Fruit fly (Drosophila melanogaster) whole organism, embryonic: ENCODE results near the gene se.

Experiments
- Atf3 ChIP-seq: fragments of 200-800 bp; sonication (Bioruptor generic); optimal IDR thresholded peaks from 3 replicates; lab custom pipeline; 2016; ENCODE audit warnings: missing biosample characterization, missing genetic modification characterization
- CG10267 ChIP-seq: fragments of 200-800 bp; sonication (Bioruptor generic); optimal IDR thresholded peaks from 2 replicates; lab custom pipeline; 2018; ENCODE audit warnings: missing biosample characterization, mild to moderate bottlenecking, missing genetic modification characterization, moderate library complexity
- CG10274 ChIP-seq: fragments of 200-800 bp; sonication (Bioruptor generic); optimal IDR thresholded peaks from 3 replicates; lab custom pipeline; 2017; ENCODE audit warnings: missing biosample characterization, mild to moderate bottlenecking, missing genetic modification characterization
- CG10462 ChIP-seq: fragments of 200-800 bp; sonication (Bioruptor generic); optimal IDR thresholded peaks from 2 replicates; lab custom pipeline; 2016; ENCODE audit warnings: missing biosample characterization, missing genetic modification characterization
- CG11504 ChIP-seq: fragments of 200-800 bp; sonication (Bioruptor generic); optimal IDR thresholded peaks from 3 replicates; lab custom pipeline; 2019; ENCODE audit warnings: missing biosample characterization, mild to moderate bottlenecking, missing genetic modification characterization, moderate library complexity
- CG12219 ChIP-seq: fragments of 200-800 bp; sonication (Bioruptor generic); optimal IDR thresholded peaks from 3 replicates; lab custom pipeline; 2018; ENCODE audit warnings: missing biosample characterization, mild to moderate bottlenecking, missing genetic modification characterization
- CG1233 ChIP-seq: fragments of 200-800 bp; sonication (Bioruptor generic); optimal IDR thresholded peaks from 4 replicates; lab custom pipeline; 2018; ENCODE audit warnings: missing biosample characterization, mild to moderate bottlenecking, missing genetic modification characterization
- CG14667 ChIP-seq: fragments of 200-800 bp; sonication (Bioruptor generic); IDR thresholded peaks from 2 replicates; pipeline ENCODE4 v1.3.6; 2022; ENCODE audit warnings: missing biosample characterization, missing genetic modification characterization
- CG15011 ChIP-seq: fragments of 200-800 bp; sonication (Bioruptor generic); optimal IDR thresholded peaks from 3 replicates; lab custom pipeline; 2018; ENCODE audit warnings: missing biosample characterization, mild to moderate bottlenecking, missing genetic modification characterization
- CG15479 ChIP-seq: fragments of 200-800 bp; sonication (Bioruptor generic); optimal IDR thresholded peaks from 3 replicates; lab custom pipeline; 2019; ENCODE audit warnings: missing biosample characterization, mild to moderate bottlenecking, missing genetic modification characterization, moderate library complexity
- CG1647 ChIP-seq: fragments of 200-800 bp; sonication (Bioruptor generic); optimal IDR thresholded peaks from 3 replicates; lab custom pipeline; 2016; ENCODE audit warnings: missing biosample characterization, missing genetic modification characterization
- CG17328 ChIP-seq: fragments of 200-800 bp; sonication (Bioruptor generic); IDR thresholded peaks from 2 replicates; pipeline ENCODE4 v1.3.6; 2022; ENCODE audit warnings: missing biosample characterization, missing genetic modification characterization
- CG17359 ChIP-seq: fragments of 200-800 bp; sonication (Bioruptor generic); optimal IDR thresholded peaks from 3 replicates; lab custom pipeline; 2018; ENCODE audit warnings: missing biosample characterization, mild to moderate bottlenecking, missing genetic modification characterization, moderate library complexity
- CG17612 ChIP-seq: fragments of 200-800 bp; sonication (Bioruptor generic); IDR thresholded peaks from 2 replicates; pipeline ENCODE4 v1.3.6; 2022; ENCODE audit warnings: missing biosample characterization, missing genetic modification characterization
- CG18476 ChIP-seq: fragments of 200-800 bp; sonication (Bioruptor generic); optimal IDR thresholded peaks from 2 replicates; lab custom pipeline; 2016; ENCODE audit warnings: missing biosample characterization, mild to moderate bottlenecking, missing genetic modification characterization
- CG18619 ChIP-seq: fragments of 200-800 bp; sonication (Bioruptor generic); optimal IDR thresholded peaks from 3 replicates; lab custom pipeline; 2017; ENCODE audit warnings: missing biosample characterization, mild to moderate bottlenecking, missing genetic modification characterization
- CG2120 ChIP-seq: fragments of 200-800 bp; sonication (Bioruptor generic); optimal IDR thresholded peaks from 3 replicates; lab custom pipeline; 2016; ENCODE audit warnings: missing biosample characterization, missing genetic modification characterization
- CG2875 ChIP-seq: fragments of 200-800 bp; sonication (Bioruptor generic); optimal IDR thresholded peaks from 2 replicates; lab custom pipeline; 2017; ENCODE audit warnings: missing biosample characterization, mild to moderate bottlenecking, missing genetic modification characterization, missing genetic modification reagents
- CG3726 ChIP-seq: fragments of 200-800 bp; sonication (Bioruptor generic); IDR thresholded peaks from 3 replicates; pipeline ENCODE4, ENCODE4 v1.3.6; 2022; ENCODE audit warnings: missing biosample characterization, missing genetic modification characterization
- CG42726 ChIP-seq: fragments of 200-800 bp; sonication (Bioruptor generic); IDR thresholded peaks from 2 replicates; pipeline ENCODE4 v1.3.6; 2022; ENCODE audit warnings: missing biosample characterization, missing genetic modification characterization; ENCODE audit not compliant: partially characterized antibody
- CG6791 ChIP-seq: fragments of 200-800 bp; sonication (Bioruptor generic); IDR thresholded peaks from 3 replicates; pipeline ENCODE4 v1.3.6; 2022; ENCODE audit warnings: missing biosample characterization, missing genetic modification characterization; ENCODE audit not compliant: partially characterized antibody
- CG8281 ChIP-seq: fragments of 200-800 bp; sonication (Bioruptor generic); optimal IDR thresholded peaks from 2 replicates; lab custom pipeline; 2018; ENCODE audit warnings: missing biosample characterization, mild to moderate bottlenecking, missing genetic modification characterization, moderate library complexity
- CG8388 ChIP-seq: fragments of 200-800 bp; sonication (Bioruptor generic); optimal IDR thresholded peaks from 2 replicates; lab custom pipeline; 2019; ENCODE audit warnings: missing biosample characterization, mild to moderate bottlenecking, missing genetic modification characterization, moderate library complexity
- CG9609 ChIP-seq: fragments of 200-800 bp; sonication (Bioruptor generic); optimal IDR thresholded peaks from 3 replicates; lab custom pipeline; 2016; ENCODE audit warnings: missing biosample characterization, missing genetic modification characterization
- CG9876 ChIP-seq: fragments of 200-800 bp; sonication (Bioruptor generic); optimal IDR thresholded peaks from 2 replicates; lab custom pipeline; 2016; ENCODE audit warnings: missing biosample characterization, missing genetic modification characterization
- Doc3 ChIP-seq: fragments of 200-800 bp; sonication (Bioruptor generic); IDR thresholded peaks from 3 replicates; pipeline ENCODE4 v1.3.6; 2022; ENCODE audit warnings: missing biosample characterization, missing genetic modification characterization; ENCODE audit not compliant: partially characterized antibody
- HLH3B ChIP-seq: fragments of 200-800 bp; sonication (Bioruptor generic); IDR thresholded peaks from 2 replicates; pipeline ENCODE4 v1.3.6; 2022; ENCODE audit warnings: missing biosample characterization, missing genetic modification characterization
- Mes4 ChIP-seq: fragments of 200-800 bp; sonication (Bioruptor generic); optimal IDR thresholded peaks from 2 replicates; lab custom pipeline; 2016; ENCODE audit warnings: missing biosample characterization, missing genetic modification characterization
- Oaz ChIP-seq: fragments of 200-800 bp; sonication (Bioruptor generic); IDR thresholded peaks from 2 replicates; pipeline ENCODE4 v1.3.6; 2022; ENCODE audit warnings: missing biosample characterization, missing genetic modification characterization
- Ptx1 ChIP-seq: fragments of 200-800 bp; sonication (Bioruptor generic); IDR thresholded peaks from 2 replicates; pipeline ENCODE4 v1.3.6; 2022; ENCODE audit warnings: missing biosample characterization, missing genetic modification characterization
- Scr ChIP-seq: fragments of 200-800 bp; sonication (Bioruptor generic); IDR thresholded peaks from 2 replicates; pipeline ENCODE4 v1.3.6; 2022; ENCODE audit warnings: missing biosample characterization, missing genetic modification characterization; ENCODE audit not compliant: partially characterized antibody
- Sry-δ ChIP-seq: fragments of 200-800 bp; sonication (Bioruptor generic); optimal IDR thresholded peaks from 2 replicates; lab custom pipeline; 2016; ENCODE audit warnings: missing biosample characterization, missing genetic modification characterization
- Tbp ChIP-seq: fragments of >200 bp; optimal IDR thresholded peaks from 2 replicates; lab custom pipeline; 2018; ENCODE audit warnings: missing biosample characterization, missing genetic modification characterization
- abd-A ChIP-seq: fragments of 200-800 bp; sonication (Bioruptor generic); optimal IDR thresholded peaks from 3 replicates; lab custom pipeline; 2019; ENCODE audit warnings: missing biosample characterization, mild to moderate bottlenecking, missing genetic modification characterization, moderate library complexity
- ash1 ChIP-seq: fragments of 200-800 bp; sonication (Bioruptor generic); optimal IDR thresholded peaks from 2 replicates; lab custom pipeline; 2018; ENCODE audit warnings: missing biosample characterization, mild to moderate bottlenecking, missing genetic modification characterization
- cas ChIP-seq: fragments of 200-800 bp; sonication (Bioruptor generic); IDR thresholded peaks from 2 replicates; pipeline ENCODE4 v1.3.6; 2022; ENCODE audit warnings: missing biosample characterization, missing genetic modification characterization
- ems ChIP-seq: fragments of 200-800 bp; sonication (Bioruptor generic); optimal IDR thresholded peaks from 3 replicates; lab custom pipeline; 2016; ENCODE audit warnings: missing biosample characterization, missing genetic modification characterization
- ewg ChIP-seq: fragments of 200-800 bp; sonication (Bioruptor generic); optimal IDR thresholded peaks from 3 replicates; lab custom pipeline; 2017; ENCODE audit warnings: mild to moderate bottlenecking, missing biosample characterization, missing genetic modification reagents, missing genetic modification characterization
- exex ChIP-seq: fragments of 200-800 bp; sonication (Bioruptor generic); optimal IDR thresholded peaks from 4 replicates; lab custom pipeline; 2018; ENCODE audit warnings: missing biosample characterization, mild to moderate bottlenecking, missing genetic modification characterization, moderate library complexity
- fd64A ChIP-seq: fragments of 200-800 bp; sonication (Bioruptor generic); optimal IDR thresholded peaks from 3 replicates; lab custom pipeline; 2018; ENCODE audit warnings: missing biosample characterization, mild to moderate bottlenecking, missing genetic modification characterization
- ham ChIP-seq: fragments of 200-800 bp; sonication (Bioruptor generic); IDR thresholded peaks from 2 replicates; pipeline ENCODE4 v1.3.6; 2022; ENCODE audit warnings: missing biosample characterization, missing genetic modification characterization
- kni ChIP-seq: fragments of 200-800 bp; sonication (Bioruptor generic); optimal IDR thresholded peaks from 3 replicates; lab custom pipeline; 2017; ENCODE audit warnings: mild to moderate bottlenecking, missing biosample characterization, missing genetic modification reagents, missing genetic modification characterization
- lola ChIP-seq, 3 experiments: fragments of >200 bp in 2 of 3; fragments of 200-800 bp in 1 of 3; sonication (Bioruptor generic) in 1 of 3; optimal IDR thresholded peaks; 2 replicates each; lab custom pipeline; 2017 to 2019; ENCODE audit warnings: missing biosample characterization in 3 of 3, missing genetic modification characterization in 3 of 3, mild to moderate bottlenecking in 1 of 3, moderate library complexity in 1 of 3
- pho ChIP-seq: fragments of 200-800 bp; sonication (Bioruptor generic); optimal IDR thresholded peaks from 2 replicates; lab custom pipeline; 2016; ENCODE audit warnings: missing biosample characterization, missing genetic modification characterization
- pnt ChIP-seq: fragments of 200-800 bp; sonication (Bioruptor generic); optimal IDR thresholded peaks from 3 replicates; lab custom pipeline; 2016; ENCODE audit warnings: missing biosample characterization, missing genetic modification characterization
- pros ChIP-seq: fragments of 200-800 bp; sonication (Bioruptor generic); optimal IDR thresholded peaks from 3 replicates; lab custom pipeline; 2019; ENCODE audit warnings: missing biosample characterization, mild to moderate bottlenecking, missing genetic modification characterization, moderate library complexity
- sens-2 ChIP-seq: fragments of 200-800 bp; sonication (Bioruptor generic); IDR thresholded peaks from 2 replicates; pipeline ENCODE4 v1.3.6; 2022; ENCODE audit warnings: missing biosample characterization, missing genetic modification characterization
- sqz ChIP-seq: fragments of 200-800 bp; sonication (Bioruptor generic); optimal IDR thresholded peaks from 3 replicates; lab custom pipeline; 2018; ENCODE audit warnings: missing biosample characterization, mild to moderate bottlenecking, missing genetic modification characterization
- sug ChIP-seq: fragments of 200-800 bp; optimal IDR thresholded peaks from 2 replicates; lab custom pipeline; 2019; ENCODE audit warnings: missing biosample characterization, mild to moderate bottlenecking, missing genetic modification characterization, moderate library complexity
- tgo ChIP-seq: fragments of 200-800 bp; sonication (Bioruptor generic); IDR thresholded peaks from 3 replicates; pipeline ENCODE4 v1.3.6; 2022; ENCODE audit warnings: missing biosample characterization, missing genetic modification characterization
- twi ChIP-seq: fragments of 200-800 bp; optimal IDR thresholded peaks from 2 replicates; lab custom pipeline; 2019; ENCODE audit warnings: missing biosample characterization, mild to moderate bottlenecking, missing genetic modification characterization, moderate library complexity

Gene se

DNA sequence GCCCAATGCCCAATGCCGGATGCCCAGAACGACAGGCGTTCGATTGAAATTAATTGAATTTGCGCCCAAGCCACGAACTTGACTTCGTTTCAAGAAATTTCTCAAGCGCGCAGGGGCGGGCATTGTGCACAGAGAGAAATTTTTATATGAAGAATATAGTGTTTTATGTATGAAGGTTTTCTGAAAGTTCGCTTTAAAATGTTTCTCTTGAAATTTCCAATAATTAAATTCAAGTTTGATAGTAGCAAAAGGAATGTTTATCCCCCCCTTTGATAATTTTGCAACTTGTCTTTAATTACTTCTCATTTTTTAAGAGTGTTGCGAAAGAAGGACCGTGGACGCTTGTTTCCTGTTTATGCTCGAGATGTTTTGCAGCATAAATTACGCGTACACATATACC is 23.5 kb downstream of the se start (continued):
- TF ChIP-seq CG15479 (GFP tag; lab: Kevin White, UChicago), result no peak
- peak; percentile 28 for TF ChIP-seq Mes4 (GFP tag; lab: Kevin White, UChicago)
- no peak for TF ChIP-seq CG1647 (GFP tag; lab: Kevin White, UChicago)
- no peak for TF ChIP-seq cas (GFP tag; lab: Robert Waterston, UW)
- peak in 1 of 3 experiments; percentile 40 for TF ChIP-seq lola (GFP tag; optimal IDR thresholded peaks at IDR 0.05; lab: Kevin White, UChicago)
- TF ChIP-seq CG15011 (GFP tag; lab: Kevin White, UChicago), result no peak
- no peak for TF ChIP-seq Doc3
- no peak for TF ChIP-seq CG18619 (GFP tag; lab: Kevin White, UChicago)
- TF ChIP-seq CG9609 (GFP tag; lab: Kevin White, UChicago), result no peak
- TF ChIP-seq ham (GFP tag; lab: Robert Waterston, UW), result no peak
- TF ChIP-seq CG17328 (GFP tag; lab: Robert Waterston, UW), result peak; percentile 31; the same call in 1 of the 2 replicates
- TF ChIP-seq Oaz, result no peak
- peak; percentile 18; the same call in 1 of the 2 replicates for TF ChIP-seq Ptx1 (GFP tag; lab: Robert Waterston, UW)
- no peak for TF ChIP-seq sqz (GFP tag; lab: Kevin White, UChicago)
- peak; percentile 50 for TF ChIP-seq CG11504
- no peak for TF ChIP-seq Scr
- TF ChIP-seq CG42726, result no peak
- no peak for TF ChIP-seq CG12219 (GFP tag; lab: Kevin White, UChicago)
- no peak for TF ChIP-seq abd-A (tag; lab: Kevin White, UChicago)
- TF ChIP-seq Tbp (GFP tag; lab: Kevin White, UChicago), result no peak
- TF ChIP-seq CG3726 (GFP tag; lab: Robert Waterston, UW), result no peak
- no peak for TF ChIP-seq CG9876 (GFP tag; lab: Kevin White, UChicago)
- no peak for TF ChIP-seq CG14667
- TF ChIP-seq tgo (GFP tag; lab: Robert Waterston, UW), result no peak
- peak; percentile 2 for TF ChIP-seq CG10267 (tag; lab: Kevin White, UChicago)
- TF ChIP-seq ems (GFP tag; lab: Kevin White, UChicago), result no peak
- no peak for TF ChIP-seq CG10274 (GFP tag; lab: Kevin White, UChicago)
- peak; percentile 36; the same call in 1 of the 2 replicates for TF ChIP-seq HLH3B (GFP tag; lab: Robert Waterston, UW)
- TF ChIP-seq CG18476 (GFP tag; lab: Kevin White, UChicago), result no peak
- TF ChIP-seq CG17612, result no peak
- TF ChIP-seq pho (GFP tag; lab: Kevin White, UChicago), result no peak
- no peak for TF ChIP-seq CG10462 (GFP tag; lab: Kevin White, UChicago)
- TF ChIP-seq exex (tag; lab: Kevin White, UChicago), result no peak
- TF ChIP-seq Sry-δ (GFP tag; lab: Kevin White, UChicago), result no peak
- TF ChIP-seq ewg, result no peak
- TF ChIP-seq sens-2 (GFP tag; lab: Robert Waterston, UW), result no peak
- peak; percentile 1 for TF ChIP-seq CG2875
- no peak for TF ChIP-seq Atf3 (GFP tag; lab: Kevin White, UChicago)
- no peak for TF ChIP-seq sug
- no peak for TF ChIP-seq CG8281 (tag; lab: Kevin White, UChicago)
- peak; percentile 4 for TF ChIP-seq pros (GFP tag; lab: Kevin White, UChicago)
- TF ChIP-seq kni (GFP tag; lab: Kevin White, UChicago), result no peak
- TF ChIP-seq CG17359 (tag; lab: Kevin White, UChicago), result peak; percentile 32
- no peak for TF ChIP-seq CG6791
- TF ChIP-seq pnt (GFP tag; lab: Kevin White, UChicago), result no peak
- TF ChIP-seq CG2120 (GFP tag; lab: Kevin White, UChicago), result peak; percentile 11
- no peak for TF ChIP-seq CG1233 (GFP tag; lab: Kevin White, UChicago)
- TF ChIP-seq CG8388 (GFP tag; lab: Kevin White, UChicago), result no peak
- no peak for TF ChIP-seq twi
- TF ChIP-seq ash1 (GFP tag; lab: Kevin White, UChicago), result no peak
- TF ChIP-seq fd64A (GFP tag; lab: Kevin White, UChicago), result no peak
